Fruit fly (Drosophila melanogaster) whole organism, prepupa: ENCODE data around the gene CG44815.

Experiments used
- Blimp-1 ChIP-seq: fragments of 200-800 bp; sonication (Bioruptor generic); optimal IDR thresholded peaks from 3 replicates; lab custom pipeline; 2017; ENCODE audit warnings: missing biosample characterization, missing genetic modification characterization, mild to moderate bottlenecking, moderate library complexity, missing genetic modification reagents
- CG10631 ChIP-seq: fragments of 200-800 bp; sonication (Bioruptor generic); optimal IDR thresholded peaks from 2 replicates; lab custom pipeline; 2016; ENCODE audit warnings: missing biosample characterization, missing genetic modification characterization
- CG10669 ChIP-seq: fragments of 200-800 bp; sonication (Bioruptor generic); optimal IDR thresholded peaks from 3 replicates; lab custom pipeline; 2018; ENCODE audit warnings: missing biosample characterization, mild to moderate bottlenecking, missing genetic modification characterization, moderate library complexity
- CG11762 ChIP-seq: fragments of 200-800 bp; sonication (Bioruptor generic); optimal IDR thresholded peaks from 3 replicates; lab custom pipeline; 2016; ENCODE audit warnings: missing biosample characterization, missing genetic modification characterization; ENCODE audit not compliant: insufficient read depth
- CG15336 ChIP-seq: fragments of 200-800 bp; sonication (Bioruptor generic); IDR thresholded peaks from 2 replicates; pipeline ENCODE4 v1.3.6; 2022; ENCODE audit warnings: missing biosample characterization, missing genetic modification characterization
- CG1621 ChIP-seq: fragments of 200-800 bp; sonication (Bioruptor generic); optimal IDR thresholded peaks from 3 replicates; lab custom pipeline; 2018; ENCODE audit warnings: missing biosample characterization, mild to moderate bottlenecking, missing genetic modification characterization
- CG3032 ChIP-seq: fragments of 200-800 bp; optimal IDR thresholded peaks from 2 replicates; lab custom pipeline; 2019; ENCODE audit warnings: missing biosample characterization, mild to moderate bottlenecking, missing genetic modification characterization, moderate library complexity
- CG31627 ChIP-seq: fragments of 200-800 bp; sonication (Bioruptor generic); optimal IDR thresholded peaks from 3 replicates; lab custom pipeline; 2016; ENCODE audit warnings: missing biosample characterization, missing genetic modification characterization
- CG32006 ChIP-seq: fragments of 200-800 bp; sonication (Bioruptor generic); optimal IDR thresholded peaks from 3 replicates; lab custom pipeline; 2017; ENCODE audit warnings: missing biosample characterization, mild to moderate bottlenecking, missing genetic modification characterization
- CG34406 ChIP-seq: fragments of 200-800 bp; sonication (Bioruptor generic); optimal IDR thresholded peaks from 3 replicates; lab custom pipeline; 2016; ENCODE audit warnings: missing biosample characterization, missing genetic modification characterization
- CG3919 ChIP-seq: fragments of 200-800 bp; sonication (Bioruptor generic); optimal IDR thresholded peaks from 3 replicates; lab custom pipeline; 2016; ENCODE audit warnings: missing biosample characterization, missing genetic modification characterization
- CG4318 ChIP-seq: fragments of 200-800 bp; sonication (Bioruptor generic); optimal IDR thresholded peaks from 3 replicates; lab custom pipeline; 2017; ENCODE audit warnings: missing biosample characterization, mild to moderate bottlenecking, missing genetic modification characterization
- CG6163 ChIP-seq: fragments of 200-800 bp; sonication (Bioruptor generic); IDR thresholded peaks from 3 replicates; pipeline ENCODE4 v1.3.6; 2022; ENCODE audit warnings: missing biosample characterization, missing genetic modification characterization
- CG6792 ChIP-seq: fragments of 200-800 bp; sonication (Bioruptor generic); optimal IDR thresholded peaks from 3 replicates; lab custom pipeline; 2016; ENCODE audit warnings: missing biosample characterization, missing genetic modification characterization
- CG6808 ChIP-seq: fragments of 200-800 bp; sonication (Bioruptor generic); optimal IDR thresholded peaks from 3 replicates; lab custom pipeline; 2017; ENCODE audit warnings: missing biosample characterization, missing genetic modification characterization, mild to moderate bottlenecking, moderate library complexity, missing genetic modification reagents
- CG6854 ChIP-seq: fragments of 200-800 bp; sonication (Bioruptor generic); optimal IDR thresholded peaks from 2 replicates; lab custom pipeline; 2017; ENCODE audit warnings: missing biosample characterization, mild to moderate bottlenecking, missing genetic modification characterization
- CG7368 ChIP-seq: fragments of 200-800 bp; sonication (Bioruptor generic); optimal IDR thresholded peaks from 3 replicates; lab custom pipeline; 2016; ENCODE audit warnings: missing biosample characterization, missing genetic modification characterization
- CG8119 ChIP-seq: fragments of 200-800 bp; sonication (Bioruptor generic); IDR thresholded peaks from 3 replicates; pipeline ENCODE4 v1.3.6; 2022; ENCODE audit warnings: missing biosample characterization, missing genetic modification characterization
- CG8319 ChIP-seq: fragments of 200-800 bp; sonication (Bioruptor generic); optimal IDR thresholded peaks from 3 replicates; lab custom pipeline; 2016; ENCODE audit warnings: missing biosample characterization, missing genetic modification characterization
- Eip75B ChIP-seq: fragments of 200-800 bp; sonication (Bioruptor generic); optimal IDR thresholded peaks from 3 replicates; lab custom pipeline; 2016; ENCODE audit warnings: missing biosample characterization, missing genetic modification characterization
- Eip78C ChIP-seq: fragments of 200-800 bp; sonication (Bioruptor generic); peaks from one replicate; lab custom pipeline; 2016; ENCODE audit warnings: missing biosample characterization, missing genetic modification characterization
- Eip93F ChIP-seq: fragments of 200-800 bp; sonication (Bioruptor generic); optimal IDR thresholded peaks from 2 replicates; lab custom pipeline; 2016; ENCODE audit warnings: missing biosample characterization, mild to moderate bottlenecking, missing genetic modification characterization
- Ets96B ChIP-seq: fragments of 200-800 bp; optimal IDR thresholded peaks from 2 replicates; lab custom pipeline; 2019; ENCODE audit warnings: missing biosample characterization, mild to moderate bottlenecking, missing genetic modification characterization, moderate library complexity
- Hr38 ChIP-seq: sonication (Bioruptor generic); optimal IDR thresholded peaks from 2 replicates; lab custom pipeline; 2016; ENCODE audit warnings: missing biosample characterization, missing genetic modification characterization
- Hr4 ChIP-seq: fragments of 200-800 bp; sonication (Bioruptor generic); optimal IDR thresholded peaks from 3 replicates; lab custom pipeline; 2016; ENCODE audit warnings: missing biosample characterization, missing genetic modification characterization
- Lpt ChIP-seq: fragments of 200-800 bp; sonication (Bioruptor generic); optimal IDR thresholded peaks from 3 replicates; lab custom pipeline; 2016; ENCODE audit warnings: missing biosample characterization, missing genetic modification characterization
- Met ChIP-seq: fragments of 200-800 bp; sonication (Bioruptor generic); optimal IDR thresholded peaks from 3 replicates; lab custom pipeline; 2016; ENCODE audit warnings: missing biosample characterization, missing genetic modification characterization
- OdsH ChIP-seq: fragments of 200-800 bp; sonication (Bioruptor generic); optimal IDR thresholded peaks from 3 replicates; lab custom pipeline; 2016; ENCODE audit warnings: missing biosample characterization, missing genetic modification characterization
- Smox ChIP-seq: fragments of 200-800 bp; sonication (Bioruptor generic); optimal IDR thresholded peaks from 3 replicates; lab custom pipeline; 2016; ENCODE audit warnings: missing biosample characterization, missing genetic modification characterization
- Sox14 ChIP-seq: fragments of 200-800 bp; sonication (Bioruptor generic); optimal IDR thresholded peaks from 3 replicates; lab custom pipeline; 2016; ENCODE audit warnings: missing biosample characterization, missing genetic modification characterization
- Sox15 ChIP-seq: fragments of 200-800 bp; sonication (Bioruptor generic); optimal IDR thresholded peaks from 3 replicates; lab custom pipeline; 2016; ENCODE audit warnings: missing biosample characterization, missing genetic modification characterization
- achi ChIP-seq: fragments of 200-800 bp; sonication (Bioruptor generic); optimal IDR thresholded peaks from 3 replicates; lab custom pipeline; 2016; ENCODE audit warnings: missing biosample characterization, missing genetic modification characterization
- acj6 ChIP-seq: fragments of 200-800 bp; sonication (Bioruptor generic); optimal IDR thresholded peaks from 3 replicates; lab custom pipeline; 2016; ENCODE audit warnings: missing biosample characterization, missing genetic modification characterization
- cyc ChIP-seq: fragments of 200-800 bp; sonication (Bioruptor generic); optimal IDR thresholded peaks from 3 replicates; lab custom pipeline; 2016; ENCODE audit warnings: missing biosample characterization, missing genetic modification characterization
- dsx ChIP-seq: fragments of 200-800 bp; optimal IDR thresholded peaks from 3 replicates; lab custom pipeline; 2019; ENCODE audit warnings: missing biosample characterization, mild to moderate bottlenecking, missing genetic modification characterization, moderate library complexity; ENCODE audit not compliant: poor library complexity, severe bottlenecking
- eg ChIP-seq: fragments of 200-800 bp; sonication (Bioruptor generic); IDR thresholded peaks from 3 replicates; pipeline ENCODE4 v1.3.6; 2022; ENCODE audit warnings: missing biosample characterization, missing genetic modification characterization
- esn ChIP-seq: fragments of 200-800 bp; sonication (Bioruptor generic); optimal IDR thresholded peaks from 2 replicates; lab custom pipeline; 2016; ENCODE audit warnings: missing biosample characterization, mild to moderate bottlenecking, missing genetic modification characterization, moderate library complexity
- fd59A ChIP-seq: fragments of 200-800 bp; sonication (Bioruptor generic); optimal IDR thresholded peaks from 2 replicates; lab custom pipeline; 2017; ENCODE audit warnings: missing biosample characterization, mild to moderate bottlenecking, missing genetic modification characterization, missing genetic modification reagents
- fkh ChIP-seq: fragments of 200-800 bp; sonication (Bioruptor generic); optimal IDR thresholded peaks from 3 replicates; lab custom pipeline; 2017; ENCODE audit warnings: missing biosample characterization, mild to moderate bottlenecking, missing genetic modification characterization, moderate library complexity
- lz ChIP-seq: fragments of 200-800 bp; sonication (Bioruptor generic); optimal IDR thresholded peaks from 3 replicates; lab custom pipeline; 2016; ENCODE audit warnings: missing biosample characterization, missing genetic modification characterization
- net ChIP-seq: fragments of 200-800 bp; sonication (Bioruptor generic); optimal IDR thresholded peaks from 3 replicates; lab custom pipeline; 2016; ENCODE audit warnings: missing biosample characterization, missing genetic modification characterization
- svp ChIP-seq: fragments of 200-800 bp; sonication (Bioruptor generic); peaks from one replicate; lab custom pipeline; 2016; ENCODE audit warnings: missing biosample characterization, missing genetic modification characterization
- topi ChIP-seq: fragments of 200-800 bp; sonication (Bioruptor generic); optimal IDR thresholded peaks from 3 replicates; lab custom pipeline; 2016; ENCODE audit warnings: missing biosample characterization, missing genetic modification characterization
- vri ChIP-seq: fragments of 200-800 bp; sonication (Bioruptor generic); optimal IDR thresholded peaks from 3 replicates; lab custom pipeline; 2016; ENCODE audit warnings: missing biosample characterization, mild to moderate bottlenecking, missing genetic modification characterization

Gene CG44815

dm6 chrX:9460618-9461245, 14.7 kb upstream of the CG44815 start (continued):
- TF ChIP-seq fkh (no peak), eg (GFP tag; lab: Robert Waterston, UW) (peak; percentile 89), CG6808 (GFP tag; lab: Kevin White, UChicago) (no peak), CG10669 (GFP tag; lab: Kevin White, UChicago) (peak; percentile 30), topi (GFP tag; lab: Kevin White, UChicago) (peak; percentile 61), vri (peak; percentile 24), CG11762 (GFP tag; lab: Kevin White, UChicago) (peak; percentile 66), Eip75B (GFP tag; lab: Kevin White, UChicago) (peak; percentile 68), lz (GFP tag; lab: Kevin White, UChicago) (peak; percentile 51), Eip93F (no peak), CG8319 (GFP tag; lab: Kevin White, UChicago) (peak; percentile 10), svp (GFP tag; lab: Kevin White, UChicago) (peak; percentile 81), Sox15 (peak; percentile 20), CG1621 (tag; lab: Kevin White, UChicago) (peak; percentile 8), CG3919 (GFP tag; lab: Kevin White, UChicago) (peak; percentile 81), Blimp-1 (no peak), CG7368 (GFP tag; lab: Kevin White, UChicago) (peak; percentile 47)
- TF ChIP-seq, all 60 proteins: peak for 51

- TF ChIP-seq CG6792 = no peak
- no peak for TF ChIP-seq Hr38
- no peak for TF ChIP-seq CG6808 (GFP tag; lab: Kevin White, UChicago)
- TF ChIP-seq CG32006 (GFP tag; lab: Kevin White, UChicago) = peak; percentile 24
- no peak for TF ChIP-seq CG11762 (GFP tag; lab: Kevin White, UChicago)
- TF ChIP-seq CG34406 = no peak
- TF ChIP-seq Eip78C (GFP tag; lab: Kevin White, UChicago) = no peak
- peak; percentile 40; the same call in 1 of the 3 replicates for TF ChIP-seq CG8119 (GFP tag; lab: Robert Waterston, UW)
- TF ChIP-seq net (GFP tag; lab: Kevin White, UChicago) = no peak
- TF ChIP-seq Lpt (GFP tag; lab: Kevin White, UChicago) = no peak
- TF ChIP-seq Smox (GFP tag; lab: Kevin White, UChicago) = no peak
- peak; percentile 1 for TF ChIP-seq CG4318
- no peak for TF ChIP-seq CG31627 (GFP tag; lab: Kevin White, UChicago)
- no peak for TF ChIP-seq Sox15
- no peak for TF ChIP-seq CG10631 (GFP tag; lab: Kevin White, UChicago)
- TF ChIP-seq eg (GFP tag; lab: Robert Waterston, UW) = 0 out of 3 replicates have a peak, but pooled peaks have one; percentile 2
- no peak for TF ChIP-seq cyc
- TF ChIP-seq svp (GFP tag; lab: Kevin White, UChicago) = no peak
- TF ChIP-seq acj6 (GFP tag; lab: Kevin White, UChicago) = no peak
- TF ChIP-seq CG3919 (GFP tag; lab: Kevin White, UChicago) = no peak
Measured at dm6 chrX:9456384-9456783, 10.4 kb upstream of the CG44815 start.

- TF ChIP-seq Eip78C (GFP tag; lab: Kevin White, UChicago) = peak; percentile 61
- TF ChIP-seq fd59A (GFP tag; lab: Kevin White, UChicago) = peak; percentile 7
- TF ChIP-seq CG15336 (GFP tag; lab: Robert Waterston, UW) = peak; percentile 46
- TF ChIP-seq CG6854 (GFP tag; lab: Kevin White, UChicago) = no peak
- peak; percentile 33 for TF ChIP-seq OdsH
- no peak for TF ChIP-seq topi (GFP tag; lab: Kevin White, UChicago)
- TF ChIP-seq Ets96B (tag; lab: Kevin White, UChicago) = peak; percentile 26
- TF ChIP-seq achi = peak; percentile 28
- TF ChIP-seq CG4318 = peak; percentile 10
- no peak for TF ChIP-seq Met (GFP tag; lab: Kevin White, UChicago)
- TF ChIP-seq CG3919 (GFP tag; lab: Kevin White, UChicago) = peak; percentile 29
- TF ChIP-seq Lpt (GFP tag; lab: Kevin White, UChicago) = peak; percentile 2
- TF ChIP-seq cyc = no peak
- no peak for TF ChIP-seq fkh
- TF ChIP-seq CG3032 (tag; lab: Kevin White, UChicago) = peak; percentile 40
- TF ChIP-seq Sox14 (GFP tag; lab: Kevin White, UChicago) = no peak
- TF ChIP-seq esn (GFP tag; lab: Kevin White, UChicago) = no peak
- peak; percentile 38 for TF ChIP-seq CG10669 (GFP tag; lab: Kevin White, UChicago)
- TF ChIP-seq acj6 (GFP tag; lab: Kevin White, UChicago) = peak; percentile 17
- no peak for TF ChIP-seq CG11762 (GFP tag; lab: Kevin White, UChicago)
- TF ChIP-seq CG32006 (GFP tag; lab: Kevin White, UChicago) = peak; percentile 54
- peak; percentile 41; the same call in 1 of the 3 replicates for TF ChIP-seq CG8119 (GFP tag; lab: Robert Waterston, UW)
- no peak for TF ChIP-seq CG7368 (GFP tag; lab: Kevin White, UChicago)
- TF ChIP-seq Hr4 = peak; percentile 18
- TF ChIP-seq Hr38 = no peak
- TF ChIP-seq svp (GFP tag; lab: Kevin White, UChicago) = peak; percentile 7
- peak; percentile 26 for TF ChIP-seq CG1621 (tag; lab: Kevin White, UChicago)
- peak; percentile 5 for TF ChIP-seq CG10631 (GFP tag; lab: Kevin White, UChicago)
- peak; percentile 51; the same call in 2 of the 3 replicates for TF ChIP-seq eg (GFP tag; lab: Robert Waterston, UW)
- TF ChIP-seq CG6163 (GFP tag; lab: Robert Waterston, UW) = peak; percentile 64
- peak; percentile 4 for TF ChIP-seq dsx (GFP tag; lab: Kevin White, UChicago)
Measured at dm6 chrX:9440559-9440958, 5.5 kb downstream of the CG44815 start.
